Fruit fly (Drosophila melanogaster) whole organism: ENCODE measurements around the gene Tat.

Experiments
- CG8478 ChIP-seq: fragments of >200 bp; optimal IDR thresholded peaks from 2 replicates; lab custom pipeline; 2018; ENCODE audit warnings: inconsistent platforms
- Dll ChIP-seq: fragments of >200 bp; optimal IDR thresholded peaks from 2 replicates; lab custom pipeline; 2017
- EcR ChIP-seq, 2 experiments: fragments of >200 bp; optimal IDR thresholded peaks; 2 replicates each; lab custom pipeline; 2017; ENCODE audit warnings: missing biosample characterization in 2 of 2, missing genetic modification characterization in 2 of 2, missing genetic modification reagents in 2 of 2
- pan ChIP-seq: fragments of >200 bp; optimal IDR thresholded peaks from 2 replicates; lab custom pipeline; 2017
- psq ChIP-seq: fragments of >200 bp; optimal IDR thresholded peaks from 2 replicates; lab custom pipeline; 2017
- usp ChIP-seq: fragments of >200 bp; optimal IDR thresholded peaks from 2 replicates; lab custom pipeline; 2017; ENCODE audit warnings: missing biosample characterization, missing genetic modification characterization, mixed read lengths

Tat gene

DNA sequence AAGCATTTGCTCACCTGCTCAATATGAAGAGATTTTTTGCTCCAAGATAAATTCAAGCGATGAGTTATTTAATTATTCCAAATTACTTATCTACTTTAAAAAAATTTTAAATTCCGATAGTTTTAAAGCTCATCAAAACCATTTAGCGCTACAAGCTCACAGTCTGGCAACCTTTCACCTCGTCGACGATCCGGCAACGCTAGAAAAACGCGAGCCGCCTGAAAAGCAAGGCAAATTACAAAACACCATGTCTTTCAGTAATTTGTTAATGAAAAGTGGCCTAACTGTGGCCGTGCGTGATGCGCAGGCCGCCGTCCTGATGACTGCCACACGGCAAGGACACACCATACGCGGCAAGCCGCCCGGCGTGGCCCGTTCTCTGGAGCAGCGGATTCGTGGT, 34.9 kb upstream of the Tat start, which contains the start of gene mRpL38:
Gene mRpL38, plus strand, starts transcription at position 197 of the 400 bp plus-strand sequence.
- no peak for TF ChIP-seq usp (GFP tag; lab: Kevin White, UChicago)
- no peak for TF ChIP-seq CG8478 (lab: Kevin White, UChicago)
- TF ChIP-seq psq (lab: Kevin White, UChicago): no peak
- no peak for TF ChIP-seq pan (lab: Kevin White, UChicago)
- no peak for TF ChIP-seq Dll
- no peak for TF ChIP-seq EcR (GFP tag; optimal IDR thresholded peaks at IDR 0.05; lab: Kevin White, UChicago)

DNA sequence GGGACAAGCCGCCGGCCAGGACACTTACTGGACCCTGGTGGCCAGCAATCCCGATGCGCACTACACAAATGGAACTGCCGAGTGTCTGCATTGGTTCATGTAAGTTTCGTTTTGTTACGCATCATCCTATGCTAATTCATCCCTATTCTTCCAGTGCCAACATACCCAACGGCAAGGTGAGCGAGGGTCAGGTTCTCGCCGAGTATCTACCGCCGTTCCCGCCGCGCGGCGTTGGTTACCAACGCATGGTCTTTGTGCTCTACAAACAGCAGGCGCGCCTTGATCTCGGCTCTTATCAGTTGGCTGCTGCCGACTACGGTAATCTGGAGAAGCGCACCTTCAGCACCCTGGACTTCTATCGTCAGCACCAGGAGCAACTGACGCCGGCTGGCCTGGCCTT, 34.0 kb upstream of the Tat start:
- TF ChIP-seq CG8478 (lab: Kevin White, UChicago) (no peak), Dll (no peak), pan (lab: Kevin White, UChicago) (no peak), usp (GFP tag; lab: Kevin White, UChicago) (no peak), psq (lab: Kevin White, UChicago) (no peak), EcR (GFP tag; optimal IDR thresholded peaks at IDR 0.05; lab: Kevin White, UChicago) (no peak)

DNA sequence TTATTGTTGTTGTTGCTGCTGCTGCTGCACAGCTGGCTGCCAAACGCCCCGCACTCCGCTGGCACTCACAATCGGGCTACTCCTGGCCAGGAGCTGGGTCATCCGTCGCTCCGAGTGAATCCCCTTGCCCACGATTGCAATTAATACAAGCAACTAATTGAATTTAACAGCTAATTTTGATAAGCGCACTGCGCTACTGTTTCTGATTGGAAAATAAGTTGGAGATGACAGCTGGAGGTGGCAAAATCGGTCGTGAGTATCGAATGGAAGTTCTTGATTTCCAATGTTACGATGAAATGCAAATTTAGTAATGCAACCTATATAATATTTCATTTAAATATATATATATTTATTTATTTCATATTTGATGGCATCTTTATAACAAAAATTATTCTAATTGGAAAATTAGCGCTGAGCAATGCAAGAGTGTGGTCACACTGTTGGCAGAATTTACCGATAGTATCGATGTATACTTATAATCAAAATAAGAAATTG, 27.1 kb upstream of the Tat start, which contains the start of gene CG42271:
Gene CG42271, minus strand, starts transcription at position 224 of the 495 bp plus-strand sequence.
- no peak for TF ChIP-seq Dll
- TF ChIP-seq psq (lab: Kevin White, UChicago): no peak
- TF ChIP-seq usp (GFP tag; lab: Kevin White, UChicago): no peak
- no peak for TF ChIP-seq pan (lab: Kevin White, UChicago)
- no peak for TF ChIP-seq EcR (GFP tag; optimal IDR thresholded peaks at IDR 0.05; lab: Kevin White, UChicago)
- TF ChIP-seq CG8478 (lab: Kevin White, UChicago): no peak

dm6 chrX:14234468-14234867, 26.6 kb upstream of the Tat start:
- no peak for TF ChIP-seq EcR (GFP tag; optimal IDR thresholded peaks at IDR 0.05; lab: Kevin White, UChicago)
- no peak for TF ChIP-seq usp (GFP tag; lab: Kevin White, UChicago)
- no peak for TF ChIP-seq pan (lab: Kevin White, UChicago)
- TF ChIP-seq Dll: no peak
- TF ChIP-seq psq (lab: Kevin White, UChicago): no peak
- TF ChIP-seq CG8478 (lab: Kevin White, UChicago): no peak

DNA sequence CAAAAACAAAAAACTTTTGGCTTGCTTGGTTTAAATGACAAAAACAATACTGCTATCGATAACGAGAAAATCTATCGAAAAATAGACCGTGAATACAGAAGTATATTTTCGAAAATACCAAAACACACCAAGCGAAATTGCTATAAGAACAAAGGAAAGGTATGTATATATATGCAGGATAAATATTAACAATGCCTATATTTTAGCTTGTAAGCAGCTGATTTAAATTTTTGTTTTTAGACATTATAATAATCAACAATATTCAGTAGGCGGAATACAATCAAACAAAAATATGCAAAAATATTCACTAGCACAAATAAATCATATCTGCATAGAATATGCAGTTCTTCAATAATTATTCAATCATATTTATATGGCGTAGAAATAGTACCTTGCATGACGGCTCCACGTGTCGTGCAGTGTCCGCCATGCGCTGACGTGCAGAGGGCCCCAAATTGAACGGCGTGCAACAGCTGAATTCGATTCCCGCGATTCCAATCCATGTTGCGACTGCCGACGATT, 23.1 kb upstream of the Tat start, which contains the start of the genes Fbxl4 and Dus2:
Gene Fbxl4, minus strand, starts transcription at position 51 of the 522 bp plus-strand sequence.
Gene Dus2, plus strand, starts transcription at position 116 of the 522 bp plus-strand sequence.
- no peak for TF ChIP-seq Dll
- TF ChIP-seq EcR (GFP tag; optimal IDR thresholded peaks at IDR 0.05; lab: Kevin White, UChicago): no peak
- TF ChIP-seq psq (lab: Kevin White, UChicago): no peak

dm6 chrX:14242479-14242878, 18.5 kb upstream of the Tat start, which contains the start of gene mRNA-cap:
mRNA-cap (minus strand) TSS chrX:14242822.
- TF ChIP-seq pan (lab: Kevin White, UChicago) (no peak), EcR (GFP tag; optimal IDR thresholded peaks at IDR 0.05; lab: Kevin White, UChicago) (no peak), psq (lab: Kevin White, UChicago) (no peak), CG8478 (lab: Kevin White, UChicago) (no peak)

- TF ChIP-seq Dll: no peak
- TF ChIP-seq EcR (GFP tag; optimal IDR thresholded peaks at IDR 0.05; lab: Kevin White, UChicago): no peak
- no peak for TF ChIP-seq usp (GFP tag; lab: Kevin White, UChicago)
- no peak for TF ChIP-seq CG8478 (lab: Kevin White, UChicago)
- TF ChIP-seq psq (lab: Kevin White, UChicago): no peak
- TF ChIP-seq pan (lab: Kevin White, UChicago): no peak
Measured at dm6 chrX:14242941-14243736, 17.9 kb upstream of the Tat start, which contains the start of gene CG32599. CG32599 (plus strand) TSS chrX:14243686.

- no peak for TF ChIP-seq CG8478 (lab: Kevin White, UChicago)
- no peak for TF ChIP-seq pan (lab: Kevin White, UChicago)
- no peak for TF ChIP-seq EcR (GFP tag; optimal IDR thresholded peaks at IDR 0.05; lab: Kevin White, UChicago)
- TF ChIP-seq usp (GFP tag; lab: Kevin White, UChicago): no peak
- no peak for TF ChIP-seq Dll
- no peak for TF ChIP-seq psq (lab: Kevin White, UChicago)
Measured at dm6 chrX:14247035-14247786, 13.8 kb upstream of the Tat start, which contains the start of gene mud. mud (plus strand) TSS chrX:14247732.

DNA sequence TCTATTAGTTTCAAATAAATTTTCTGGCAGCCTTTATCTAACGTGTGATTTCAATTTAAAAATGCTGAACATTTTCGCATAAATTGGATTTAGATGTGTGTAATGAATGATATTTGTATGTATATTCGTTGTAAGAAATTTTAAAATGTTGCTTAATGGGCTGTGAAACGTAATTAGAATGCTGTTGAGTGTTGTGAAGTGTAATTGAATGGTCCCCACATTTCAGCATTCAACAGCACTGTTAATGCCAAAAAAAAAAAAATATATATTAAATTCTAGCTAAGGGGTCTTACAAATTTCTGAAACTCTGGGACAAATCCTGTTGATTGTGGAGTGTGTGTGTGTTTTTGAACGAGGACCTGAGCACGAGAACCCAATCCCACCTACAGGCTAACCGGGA, 4.1 kb downstream of the Tat start:
- no peak for TF ChIP-seq psq (lab: Kevin White, UChicago)
- TF ChIP-seq pan (lab: Kevin White, UChicago): no peak
- no peak for TF ChIP-seq EcR (GFP tag; optimal IDR thresholded peaks at IDR 0.05; lab: Kevin White, UChicago)
- TF ChIP-seq usp (GFP tag; lab: Kevin White, UChicago): no peak
- no peak for TF ChIP-seq Dll

DNA sequence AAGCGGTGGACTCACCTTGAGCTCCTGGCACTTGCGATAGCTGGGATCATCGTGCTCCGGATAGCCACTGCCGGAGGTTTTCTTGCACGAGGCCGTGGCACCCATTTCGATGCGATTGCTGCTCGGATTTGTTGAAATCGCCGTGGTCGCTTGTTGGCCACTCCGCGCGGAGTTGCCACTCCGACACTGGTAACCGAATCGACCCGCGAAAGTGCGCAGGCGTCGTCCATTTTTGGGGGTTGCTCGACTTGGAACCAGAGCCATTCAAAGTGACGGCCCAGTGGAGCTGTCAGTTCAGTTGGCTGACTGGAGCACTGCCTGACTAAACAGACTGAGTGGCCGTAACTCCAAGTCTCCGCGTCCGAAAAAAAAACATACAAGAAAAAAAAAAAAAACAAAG, 5.1 kb downstream of the Tat start, which contains the start of the genes CG13404 and na:
Gene CG13404, minus strand, starts transcription at position 176 of the 400 bp plus-strand sequence.
Gene na, plus strand, starts transcription at position 293 of the 400 bp plus-strand sequence.
- TF ChIP-seq pan (lab: Kevin White, UChicago) (no peak), Dll (no peak), usp (GFP tag; lab: Kevin White, UChicago) (no peak)

DNA sequence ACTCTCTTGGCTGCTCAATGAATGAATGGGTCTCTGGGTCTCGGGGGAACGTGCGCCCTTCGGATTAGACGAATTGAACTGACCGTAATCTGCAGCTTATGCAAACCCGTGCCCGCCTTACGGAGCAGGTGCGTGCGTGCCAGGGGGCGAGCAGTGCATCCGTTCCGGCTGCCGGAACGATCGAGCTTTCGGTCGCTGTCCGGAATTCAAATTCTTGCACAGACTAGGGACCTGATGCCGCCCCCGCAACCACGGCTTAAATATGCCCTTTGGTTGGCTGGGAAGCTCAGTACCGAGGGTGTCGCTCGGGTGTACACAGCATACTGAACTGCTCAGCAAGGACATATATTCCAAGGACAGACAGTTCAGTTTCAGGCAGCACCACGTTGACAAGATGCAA, 16.4 kb downstream of the Tat start, which contains the start of gene Muc12Ea:
Gene Muc12Ea, plus strand, starts transcription at position 301 of the 400 bp plus-strand sequence.
- TF ChIP-seq Dll (no peak), CG8478 (lab: Kevin White, UChicago) (no peak), psq (lab: Kevin White, UChicago) (no peak), pan (lab: Kevin White, UChicago) (no peak), usp (GFP tag; lab: Kevin White, UChicago) (no peak), EcR (GFP tag; optimal IDR thresholded peaks at IDR 0.05; lab: Kevin White, UChicago) (no peak)
